Worm (Caenorhabditis elegans) whole organism, late embryonic: Measurements from ENCODE around the gene T11F9.22.

ENCODE experiments used
- ceh-18 ChIP-seq: sonication (generic microtip); optimal IDR thresholded peaks from 2 replicates; lab custom pipeline; 2016; ENCODE audit warnings: missing genetic modification characterization, missing compliant biosample characterization
- pat-9 ChIP-seq: fragments of 200-800 bp; sonication (Bioruptor generic); optimal IDR thresholded peaks from 2 replicates; lab custom pipeline; 2018; ENCODE audit warnings: mild to moderate bottlenecking, missing genetic modification characterization, moderate library complexity, missing compliant biosample characterization
- ref-2 ChIP-seq: sonication (generic microtip); optimal IDR thresholded peaks from 2 replicates; lab custom pipeline; 2016; ENCODE audit warnings: missing genetic modification characterization, missing compliant biosample characterization

Gene T11F9.22

ce11 chrV:11528633-11529327 lies 49.3 kb downstream of the T11F9.22 start (continued):
- TF ChIP-seq ref-2 (tag; lab: Kevin White, UChicago): peak; percentile 14
- TF ChIP-seq, all 69 proteins: peak for 3

ce11 chrV:11529541-11529940 lies 50.0 kb downstream of the T11F9.22 start:
- TF ChIP-seq ceh-18 (tag; lab: Kevin White, UChicago) (peak; percentile 6), pat-9 (tag; lab: Kevin White, UChicago) (no peak)
- TF ChIP-seq, all 69 proteins: peak for 1
